Fruit fly (Drosophila melanogaster): Measurements from ENCODE around the gene Dbct.

The Dbct gene

dm6 chrX:15066374-15067057 lies 19.4 kb upstream of the Dbct start, which contains the start of the genes opm and dob (continued):
- no peak for TF ChIP-seq wdn (GFP tag; IDR thresholded peaks at IDR 0.05)
- peak in 1 of 3 experiments; percentile 43 for TF ChIP-seq lola (GFP tag; optimal IDR thresholded peaks at IDR 0.05)
- TF ChIP-seq odd (GFP tag; optimal IDR thresholded peaks at IDR 0.05) = no peak
- no peak for TF ChIP-seq CG6683 (GFP tag; optimal IDR thresholded peaks at IDR 0.05)
- peak; percentile 61 for TF ChIP-seq gem (tag; optimal IDR thresholded peaks at IDR 0.05)

- TF ChIP-seq sug (tag; optimal IDR thresholded peaks at IDR 0.05) (peak; percentile 40), nom (GFP tag; optimal IDR thresholded peaks at IDR 0.05) (peak; percentile 84), slbo (GFP tag; IDR thresholded peaks at IDR 0.05) (0 out of 2 replicates have a peak, but pooled peaks have one; percentile 12), Ets65A (GFP tag) (peak; percentile 28), en (GFP tag; optimal IDR thresholded peaks at IDR 0.05) (no peak), sima (GFP tag; optimal IDR thresholded peaks at IDR 0.05) (no peak), Med (GFP tag) (peak; percentile 57), ftz-f1 (GFP tag; optimal IDR thresholded peaks at IDR 0.05) (peak; percentile 36)
Observed at dm6 chrX:15068537-15068936, 17.4 kb upstream of the Dbct start.

dm6 chrX:15069417-15069896 lies 16.5 kb upstream of the Dbct start:
- TF ChIP-seq Med (GFP tag) = peak; percentile 17
- no peak for TF ChIP-seq pros (GFP tag; optimal IDR thresholded peaks at IDR 0.05)
- TF ChIP-seq peb (GFP tag; IDR thresholded peaks at IDR 0.05) = no peak
- TF ChIP-seq sens (GFP tag) = peak; percentile 66
- TF ChIP-seq Drgx (GFP tag; IDR thresholded peaks at IDR 0.05) = peak; percentile 84
- peak; percentile 100 for TF ChIP-seq nom (GFP tag; optimal IDR thresholded peaks at IDR 0.05)
- TF ChIP-seq bsh (GFP tag; optimal IDR thresholded peaks at IDR 0.05) = peak in 1 of 2 experiments; percentile 99
- TF ChIP-seq crol (GFP tag; IDR thresholded peaks at IDR 0.05) = peak; percentile 57; the same call in 1 of the 2 replicates
- TF ChIP-seq Hmr (GFP tag; optimal IDR thresholded peaks at IDR 0.05) = peak; percentile 16
- TF ChIP-seq H2.0 (GFP tag; IDR thresholded peaks at IDR 0.05) = no peak

dm6 chrX:15070137-15070536 lies 15.8 kb upstream of the Dbct start:
- peak; percentile 30 for TF ChIP-seq Med (GFP tag)
- no peak for TF ChIP-seq CG33213 (GFP tag; optimal IDR thresholded peaks at IDR 0.05)
- no peak for TF ChIP-seq Poxn (GFP tag; IDR thresholded peaks at IDR 0.05)
- peak; percentile 32; the same call in 1 of the 3 replicates for TF ChIP-seq row (GFP tag; IDR thresholded peaks at IDR 0.05)
- TF ChIP-seq CG11504 (tag; optimal IDR thresholded peaks at IDR 0.05) = peak; percentile 1
- peak; percentile 23 for TF ChIP-seq Ets65A (GFP tag)
- TF ChIP-seq pb (GFP tag; optimal IDR thresholded peaks at IDR 0.05) = no peak

dm6 chrX:15070811-15071479 lies 15.0 kb upstream of the Dbct start:
- peak; percentile 77 for TF ChIP-seq crol (GFP tag; IDR thresholded peaks at IDR 0.05)
- peak; percentile 25; the same call in 1 of the 3 replicates for TF ChIP-seq Dbx (GFP tag; IDR thresholded peaks at IDR 0.05)
- no peak for TF ChIP-seq CG6765 (GFP tag; optimal IDR thresholded peaks at IDR 0.05)
- TF ChIP-seq CG15514 (GFP tag; optimal IDR thresholded peaks at IDR 0.05) = peak; percentile 1
- TF ChIP-seq nom (GFP tag; optimal IDR thresholded peaks at IDR 0.05) = peak; percentile 88
- TF ChIP-seq grn (GFP tag; optimal IDR thresholded peaks at IDR 0.05) = peak; percentile 62
- peak in 1 of 2 experiments; percentile 46 for TF ChIP-seq Hr78 (GFP tag; optimal IDR thresholded peaks at IDR 0.05)
- TF ChIP-seq Hr39 (optimal IDR thresholded peaks at IDR 0.05) = no peak
- peak; percentile 31 for TF ChIP-seq CG18599 (GFP tag; optimal IDR thresholded peaks at IDR 0.05)
- peak; percentile 15 for TF ChIP-seq sug (tag; optimal IDR thresholded peaks at IDR 0.05)
- peak; percentile 45 for TF ChIP-seq cwo (GFP tag; optimal IDR thresholded peaks at IDR 0.05)
- peak; percentile 3 for TF ChIP-seq Hmr (GFP tag; optimal IDR thresholded peaks at IDR 0.05)
- no peak for TF ChIP-seq ci (GFP tag; IDR thresholded peaks at IDR 0.05)
- peak; percentile 34; the same call in 1 of the 2 replicates for TF ChIP-seq CG11696 (GFP tag; IDR thresholded peaks at IDR 0.05)
- TF ChIP-seq vvl (GFP tag; IDR thresholded peaks at IDR 0.05) = no peak
- TF ChIP-seq Rfx (GFP tag; IDR thresholded peaks at IDR 0.05) = peak; percentile 28; the same call in 1 of the 2 replicates
- 0 out of 3 replicates have a peak, but pooled peaks have one; percentile 17 for TF ChIP-seq CG34422 (GFP tag; IDR thresholded peaks at IDR 0.05)
- TF ChIP-seq BtbVII (GFP tag; optimal IDR thresholded peaks at IDR 0.05) = no peak
- peak in 1 of 2 experiments; percentile 0 for TF ChIP-seq bsh (GFP tag; optimal IDR thresholded peaks at IDR 0.05)
- TF ChIP-seq grau (tag; optimal IDR thresholded peaks at IDR 0.05) = peak; percentile 12

Measured in whole organism, embryonic.